Fruit fly (Drosophila melanogaster): Measurements from ENCODE around the gene Usp39.

The Usp39 gene

dm6 chrX:18868142-18868541 is 10.1 kb downstream of the Usp39 start:
- no peak for TF ChIP-seq CG9876 (GFP tag; optimal IDR thresholded peaks at IDR 0.05)
- TF ChIP-seq CG16813 (GFP tag; IDR thresholded peaks at IDR 0.05; ENCODE audit: partially characterized antibody): 0 out of 3 replicates have a peak, but pooled peaks have one; percentile 19
- peak; percentile 8 for TF ChIP-seq BEAF-32 (GFP tag; optimal IDR thresholded peaks at IDR 0.05)
- TF ChIP-seq CG34224 (GFP tag; IDR thresholded peaks at IDR 0.05; ENCODE audit: partially characterized antibody): no peak
- TF ChIP-seq br (optimal IDR thresholded peaks at IDR 0.05): no peak
- no peak for TF ChIP-seq gcm2 (GFP tag; optimal IDR thresholded peaks at IDR 0.05)
- no peak for TF ChIP-seq CG17359 (tag; optimal IDR thresholded peaks at IDR 0.05)
- no peak for TF ChIP-seq Oli (tag; optimal IDR thresholded peaks at IDR 0.05)
- TF ChIP-seq disco-r (GFP tag; optimal IDR thresholded peaks at IDR 0.05): no peak
- peak; percentile 71 for TF ChIP-seq CG4820 (GFP tag; optimal IDR thresholded peaks at IDR 0.05)
- TF ChIP-seq Six4 (GFP tag; optimal IDR thresholded peaks at IDR 0.05): no peak
- TF ChIP-seq zfh2 (GFP tag; optimal IDR thresholded peaks at IDR 0.05): no peak
- no peak for TF ChIP-seq stwl (tag; optimal IDR thresholded peaks at IDR 0.05)
- peak; percentile 17 for TF ChIP-seq Ets65A (GFP tag)
- no peak for TF ChIP-seq phol (tag; optimal IDR thresholded peaks at IDR 0.05)
- TF ChIP-seq CG11695 (GFP tag; IDR thresholded peaks at IDR 0.05): no peak
- TF ChIP-seq Fer3 (tag; optimal IDR thresholded peaks at IDR 0.05): no peak
- TF ChIP-seq Med (GFP tag): peak; percentile 35
- TF ChIP-seq CG18764 (GFP tag; optimal IDR thresholded peaks at IDR 0.05): no peak
- TF ChIP-seq fru (optimal IDR thresholded peaks at IDR 0.05): no peak
- TF ChIP-seq exex (tag; optimal IDR thresholded peaks at IDR 0.05): no peak
- no peak for TF ChIP-seq CG16863 (GFP tag; optimal IDR thresholded peaks at IDR 0.05)
- no peak for TF ChIP-seq CG18599 (GFP tag; optimal IDR thresholded peaks at IDR 0.05)
- TF ChIP-seq HmgZ (tag; optimal IDR thresholded peaks at IDR 0.05): no peak
- TF ChIP-seq CG8944 (GFP tag; optimal IDR thresholded peaks at IDR 0.05): no peak
- no peak for TF ChIP-seq CG8388 (GFP tag; optimal IDR thresholded peaks at IDR 0.05)
- no peak for TF ChIP-seq Kr (GFP tag; optimal IDR thresholded peaks at IDR 0.05)
- TF ChIP-seq cato (GFP tag; optimal IDR thresholded peaks at IDR 0.05; ENCODE audit: borderline replicate concordance): no peak
- TF ChIP-seq Blimp-1 (GFP tag; optimal IDR thresholded peaks at IDR 0.05): no peak
- TF ChIP-seq gcm (GFP tag; optimal IDR thresholded peaks at IDR 0.05): peak; percentile 17
- no peak for TF ChIP-seq BtbVII (GFP tag; optimal IDR thresholded peaks at IDR 0.05)
- TF ChIP-seq sens (GFP tag): peak; percentile 60
- peak; percentile 4 for TF ChIP-seq gfzf (GFP tag; optimal IDR thresholded peaks at IDR 0.05)

- no peak for TF ChIP-seq NC2α (GFP tag; optimal IDR thresholded peaks at IDR 0.05)
- peak; percentile 27 for TF ChIP-seq Fer1 (GFP tag; optimal IDR thresholded peaks at IDR 0.05)
- TF ChIP-seq Dip2 (GFP tag; IDR thresholded peaks at IDR 0.05): no peak
- TF ChIP-seq B-H2 (GFP tag; optimal IDR thresholded peaks at IDR 0.05): no peak
- peak; percentile 34 for TF ChIP-seq CG10267 (tag; optimal IDR thresholded peaks at IDR 0.05)
- 0 out of 2 replicates have a peak, but pooled peaks have one; percentile 8 for TF ChIP-seq CG7372 (GFP tag; IDR thresholded peaks at IDR 0.05)
- peak; percentile 33 for TF ChIP-seq CG12391 (tag; optimal IDR thresholded peaks at IDR 0.05)
- TF ChIP-seq cwo (GFP tag; optimal IDR thresholded peaks at IDR 0.05): peak; percentile 15
- no peak for TF ChIP-seq sima (GFP tag; optimal IDR thresholded peaks at IDR 0.05)
- TF ChIP-seq CG31365 (tag; optimal IDR thresholded peaks at IDR 0.05): no peak
- no peak for TF ChIP-seq CG15601 (tag; optimal IDR thresholded peaks at IDR 0.05)
- TF ChIP-seq stc (GFP tag; IDR thresholded peaks at IDR 0.05): 0 out of 2 replicates have a peak, but pooled peaks have one; percentile 44
- peak; percentile 66 for TF ChIP-seq tgo (GFP tag; IDR thresholded peaks at IDR 0.05)
- no peak for TF ChIP-seq schlank (tag; optimal IDR thresholded peaks at IDR 0.05)
- TF ChIP-seq gsb (GFP tag; IDR thresholded peaks at IDR 0.05): peak; percentile 30; the same call in 1 of the 2 replicates
- TF ChIP-seq CG17359 (tag; optimal IDR thresholded peaks at IDR 0.05): peak; percentile 71
- no peak for TF ChIP-seq CG7271 (tag; optimal IDR thresholded peaks at IDR 0.05)
- no peak for TF ChIP-seq twi (tag; optimal IDR thresholded peaks at IDR 0.05)
- TF ChIP-seq eve (GFP tag; optimal IDR thresholded peaks at IDR 0.05): no peak
- TF ChIP-seq lbe (GFP tag; optimal IDR thresholded peaks at IDR 0.05): peak; percentile 30
Observed at dm6 chrX:18869489-18870132, 11.6 kb downstream of the Usp39 start.
